Fruit fly (Drosophila melanogaster) whole organism, embryonic: ENCODE measurements around the gene CG3625.

ENCODE experiments used
- CG12769 ChIP-seq: fragments of 200-800 bp; sonication (Bioruptor generic); optimal IDR thresholded peaks from 2 replicates; lab custom pipeline; 2019; ENCODE audit warnings: missing biosample characterization, mild to moderate bottlenecking, missing genetic modification characterization, moderate library complexity
- CG13287 ChIP-seq: fragments of 200-800 bp; sonication (Bioruptor generic); IDR thresholded peaks from 2 replicates; pipeline ENCODE4 v1.3.6; 2022; ENCODE audit warnings: missing biosample characterization, missing genetic modification characterization; ENCODE audit not compliant: partially characterized antibody
- CG13424 ChIP-seq: fragments of 200-800 bp; sonication (Bioruptor generic); optimal IDR thresholded peaks from 2 replicates; lab custom pipeline; 2019; ENCODE audit warnings: missing biosample characterization, mild to moderate bottlenecking, missing genetic modification characterization, moderate library complexity
- CG14441 ChIP-seq: fragments of 200-800 bp; sonication (Bioruptor generic); IDR thresholded peaks from 2 replicates; pipeline ENCODE4 v1.3.6; 2022; ENCODE audit warnings: missing biosample characterization, missing genetic modification characterization
- CG14860 ChIP-seq: fragments of 200-800 bp; sonication (Bioruptor generic); IDR thresholded peaks from 3 replicates; pipeline ENCODE4 v1.3.6; 2022; ENCODE audit warnings: missing biosample characterization, missing genetic modification characterization; ENCODE audit not compliant: partially characterized antibody
- CG15011 ChIP-seq: fragments of 200-800 bp; sonication (Bioruptor generic); optimal IDR thresholded peaks from 3 replicates; lab custom pipeline; 2018; ENCODE audit warnings: missing biosample characterization, mild to moderate bottlenecking, missing genetic modification characterization
- CG1529 ChIP-seq: fragments of 200-800 bp; sonication (Bioruptor generic); optimal IDR thresholded peaks from 3 replicates; lab custom pipeline; 2018; ENCODE audit warnings: missing biosample characterization, missing genetic modification characterization
- CG15601 ChIP-seq: fragments of 200-800 bp; sonication (Bioruptor generic); optimal IDR thresholded peaks from 3 replicates; lab custom pipeline; 2019; ENCODE audit warnings: missing biosample characterization, mild to moderate bottlenecking, missing genetic modification characterization, moderate library complexity
- CG1647 ChIP-seq: fragments of 200-800 bp; sonication (Bioruptor generic); optimal IDR thresholded peaks from 3 replicates; lab custom pipeline; 2016; ENCODE audit warnings: missing biosample characterization, missing genetic modification characterization
- CG1832 ChIP-seq: fragments of 200-800 bp; sonication (Bioruptor generic); optimal IDR thresholded peaks from 2 replicates; lab custom pipeline; 2017; ENCODE audit warnings: missing biosample characterization, mild to moderate bottlenecking, missing genetic modification characterization, inconsistent platforms
- CG31365 ChIP-seq: fragments of 200-800 bp; sonication (Bioruptor generic); optimal IDR thresholded peaks from 2 replicates; lab custom pipeline; 2018; ENCODE audit warnings: missing biosample characterization, mild to moderate bottlenecking, missing genetic modification characterization
- CG7357 ChIP-seq: fragments of 200-800 bp; sonication (Bioruptor generic); IDR thresholded peaks from 3 replicates; pipeline ENCODE4 v1.3.6; 2022; ENCODE audit warnings: missing biosample characterization, missing genetic modification characterization
- CG8089 ChIP-seq: fragments of 200-800 bp; sonication (Bioruptor generic); optimal IDR thresholded peaks from 3 replicates; lab custom pipeline; 2016; ENCODE audit warnings: missing biosample characterization, missing genetic modification characterization
- CG9437 ChIP-seq: fragments of 200-800 bp; sonication (Bioruptor generic); optimal IDR thresholded peaks from 2 replicates; lab custom pipeline; 2018; ENCODE audit warnings: missing biosample characterization, mild to moderate bottlenecking, missing genetic modification characterization
- Chrac-16 ChIP-seq: fragments of 200-800 bp; sonication (Bioruptor generic); optimal IDR thresholded peaks from 3 replicates; lab custom pipeline; 2016; ENCODE audit warnings: missing biosample characterization, missing genetic modification characterization
- D19A ChIP-seq: fragments of 200-800 bp; optimal IDR thresholded peaks from 3 replicates; lab custom pipeline; 2019; ENCODE audit warnings: missing biosample characterization, mild to moderate bottlenecking, missing genetic modification characterization, moderate library complexity
- Doc2 ChIP-seq: fragments of 200-800 bp; sonication (Bioruptor generic); IDR thresholded peaks from 2 replicates; pipeline ENCODE4 v1.3.6; 2022; ENCODE audit warnings: missing biosample characterization, missing genetic modification characterization
- Drgx ChIP-seq: fragments of 200-800 bp; sonication (Bioruptor generic); IDR thresholded peaks from 2 replicates; pipeline ENCODE4 v1.3.6; 2022; ENCODE audit warnings: missing biosample characterization, missing genetic modification characterization
- Fer1 ChIP-seq: fragments of 200-800 bp; sonication (Bioruptor generic); optimal IDR thresholded peaks from 2 replicates; lab custom pipeline; 2017; ENCODE audit warnings: missing biosample characterization, mild to moderate bottlenecking, missing genetic modification characterization
- H2.0 ChIP-seq: fragments of 200-800 bp; sonication (Bioruptor generic); IDR thresholded peaks from 2 replicates; pipeline ENCODE4 v1.3.6; 2022; ENCODE audit warnings: missing biosample characterization, missing genetic modification characterization
- Hr3 ChIP-seq: fragments of 200-800 bp; sonication (Bioruptor generic); optimal IDR thresholded peaks from 3 replicates; lab custom pipeline; 2016; ENCODE audit warnings: missing biosample characterization, missing genetic modification characterization
- Hr51 ChIP-seq, 2 experiments: fragments of 200-800 bp; sonication (Bioruptor generic); optimal IDR thresholded peaks; 2 replicates in 1 of 2; 3 replicates in 1 of 2; lab custom pipeline; 2016 to 2018; ENCODE audit warnings: missing biosample characterization in 2 of 2, missing genetic modification characterization in 2 of 2, mild to moderate bottlenecking in 1 of 2, moderate library complexity in 1 of 2
- Mad ChIP-seq: fragments of 200-800 bp; sonication (Bioruptor generic); optimal IDR thresholded peaks from 2 replicates; lab custom pipeline; 2016; ENCODE audit warnings: missing biosample characterization, missing genetic modification characterization
- NFAT ChIP-seq: fragments of 200-800 bp; sonication (Bioruptor generic); IDR thresholded peaks from 2 replicates; pipeline ENCODE4 v1.3.6; 2022; ENCODE audit warnings: missing biosample characterization, missing genetic modification characterization
- Ptx1 ChIP-seq: fragments of 200-800 bp; sonication (Bioruptor generic); IDR thresholded peaks from 2 replicates; pipeline ENCODE4 v1.3.6; 2022; ENCODE audit warnings: missing biosample characterization, missing genetic modification characterization
- Side ChIP-seq: fragments of 200-800 bp; sonication (Bioruptor generic); optimal IDR thresholded peaks from 2 replicates; lab custom pipeline; 2016; ENCODE audit warnings: missing biosample characterization, missing genetic modification characterization
- Sin3A ChIP-seq: fragments of >200 bp; optimal IDR thresholded peaks from 2 replicates; lab custom pipeline; 2018
- Sox102F ChIP-seq: fragments of 200-800 bp; sonication (Bioruptor generic); optimal IDR thresholded peaks from 2 replicates; lab custom pipeline; 2018; ENCODE audit warnings: missing biosample characterization, mild to moderate bottlenecking, missing genetic modification characterization, moderate library complexity
- amos ChIP-seq: fragments of 200-800 bp; sonication (Bioruptor generic); IDR thresholded peaks from 2 replicates; pipeline ENCODE4 v1.3.6; 2022; ENCODE audit warnings: missing biosample characterization, missing genetic modification characterization; ENCODE audit not compliant: partially characterized antibody
- az2 ChIP-seq: fragments of 200-800 bp; sonication (Bioruptor generic); optimal IDR thresholded peaks from 3 replicates; lab custom pipeline; 2016; ENCODE audit warnings: missing biosample characterization, missing genetic modification characterization
- br ChIP-seq: fragments of >200 bp; optimal IDR thresholded peaks from 2 replicates; lab custom pipeline; 2017
- caup ChIP-seq: fragments of 200-800 bp; sonication (Bioruptor generic); optimal IDR thresholded peaks from 3 replicates; lab custom pipeline; 2017; ENCODE audit warnings: missing biosample characterization, mild to moderate bottlenecking, missing genetic modification characterization, moderate library complexity; ENCODE audit not compliant: severe bottlenecking
- chif ChIP-seq, 2 experiments: fragments of 200-800 bp; sonication (Bioruptor generic); optimal IDR thresholded peaks; 3 replicates each; lab custom pipeline; 2016; ENCODE audit warnings: missing biosample characterization in 2 of 2, missing genetic modification characterization in 2 of 2
- chm ChIP-seq: fragments of 200-800 bp; sonication (Bioruptor generic); IDR thresholded peaks from 2 replicates; pipeline ENCODE4 v1.3.6; 2022; ENCODE audit warnings: missing biosample characterization, missing genetic modification characterization
- corto ChIP-seq: fragments of 200-800 bp; sonication (Bioruptor generic); optimal IDR thresholded peaks from 2 replicates; lab custom pipeline; 2016; ENCODE audit warnings: missing biosample characterization, mild to moderate bottlenecking, missing genetic modification characterization, moderate library complexity
- dmrt11E ChIP-seq: fragments of 200-800 bp; sonication (Bioruptor generic); optimal IDR thresholded peaks from 3 replicates; lab custom pipeline; 2018; ENCODE audit warnings: missing biosample characterization, mild to moderate bottlenecking, missing genetic modification characterization, moderate library complexity
- ham ChIP-seq: fragments of 200-800 bp; sonication (Bioruptor generic); IDR thresholded peaks from 2 replicates; pipeline ENCODE4 v1.3.6; 2022; ENCODE audit warnings: missing biosample characterization, missing genetic modification characterization
- jing ChIP-seq: fragments of 200-800 bp; sonication (Bioruptor generic); optimal IDR thresholded peaks from 2 replicates; lab custom pipeline; 2018; ENCODE audit warnings: missing biosample characterization, mild to moderate bottlenecking, missing genetic modification characterization
- ken ChIP-seq: fragments of 200-800 bp; sonication (Bioruptor generic); IDR thresholded peaks from 3 replicates; pipeline ENCODE4 v1.3.6; 2022; ENCODE audit warnings: missing biosample characterization, missing genetic modification characterization
- luna ChIP-seq: fragments of 200-800 bp; sonication (Bioruptor generic); optimal IDR thresholded peaks from 2 replicates; lab custom pipeline; 2016; ENCODE audit warnings: missing biosample characterization, missing genetic modification characterization
- nerfin-2 ChIP-seq: fragments of 200-800 bp; sonication (Bioruptor generic); IDR thresholded peaks from 2 replicates; pipeline ENCODE4 v1.3.6; 2022; ENCODE audit warnings: missing biosample characterization, missing genetic modification characterization; ENCODE audit not compliant: partially characterized antibody
- nmo ChIP-seq: fragments of 200-800 bp; sonication (Bioruptor generic); optimal IDR thresholded peaks from 2 replicates; lab custom pipeline; 2018; ENCODE audit warnings: missing biosample characterization, mild to moderate bottlenecking, missing genetic modification characterization, moderate library complexity
- org-1 ChIP-seq: fragments of 200-800 bp; sonication (Bioruptor generic); optimal IDR thresholded peaks from 2 replicates; lab custom pipeline; 2017; ENCODE audit warnings: missing biosample characterization, missing genetic modification characterization
- p53 ChIP-seq: fragments of 200-800 bp; sonication (Bioruptor generic); optimal IDR thresholded peaks from 2 replicates; lab custom pipeline; 2016; ENCODE audit warnings: missing biosample characterization, missing genetic modification characterization
- ranshi ChIP-seq: fragments of 200-800 bp; sonication (Bioruptor generic); IDR thresholded peaks from 2 replicates; pipeline ENCODE4 v1.3.6; 2022; ENCODE audit warnings: missing biosample characterization, missing genetic modification characterization
- sd ChIP-seq: fragments of 200-800 bp; sonication (Bioruptor generic); optimal IDR thresholded peaks from 3 replicates; lab custom pipeline; 2018; ENCODE audit warnings: missing biosample characterization, mild to moderate bottlenecking, missing genetic modification characterization, moderate library complexity
- sens-2 ChIP-seq: fragments of 200-800 bp; sonication (Bioruptor generic); IDR thresholded peaks from 2 replicates; pipeline ENCODE4 v1.3.6; 2022; ENCODE audit warnings: missing biosample characterization, missing genetic modification characterization
- tin ChIP-seq: fragments of 200-800 bp; sonication (Bioruptor generic); optimal IDR thresholded peaks from 3 replicates; lab custom pipeline; 2016; ENCODE audit warnings: missing biosample characterization, missing genetic modification characterization
- toy ChIP-seq: fragments of 200-800 bp; sonication (Bioruptor generic); IDR thresholded peaks from 2 replicates; pipeline ENCODE4 v1.3.6; 2022; ENCODE audit warnings: missing biosample characterization, missing genetic modification characterization
- twi ChIP-seq: fragments of 200-800 bp; optimal IDR thresholded peaks from 2 replicates; lab custom pipeline; 2019; ENCODE audit warnings: missing biosample characterization, mild to moderate bottlenecking, missing genetic modification characterization, moderate library complexity
- yki ChIP-seq: fragments of >200 bp; optimal IDR thresholded peaks from 3 replicates; lab custom pipeline; 2018
- zf30C ChIP-seq: fragments of 200-800 bp; sonication (Bioruptor generic); optimal IDR thresholded peaks from 3 replicates; lab custom pipeline; 2018; ENCODE audit warnings: missing biosample characterization, mild to moderate bottlenecking, missing genetic modification characterization

The CG3625 gene

dm6 chr2L:286421-286820, 5.2 kb downstream of the CG3625 start (continued):
- TF ChIP-seq CG1832 (no peak), caup (GFP tag; lab: Kevin White, UChicago) (peak; percentile 74), org-1 (GFP tag; lab: Kevin White, UChicago) (peak; percentile 49), sd (tag; lab: Kevin White, UChicago) (peak; percentile 35), corto (peak; percentile 79), Fer1 (peak; percentile 80), az2 (GFP tag; lab: Kevin White, UChicago) (peak; percentile 62), CG12769 (tag; lab: Kevin White, UChicago) (peak; percentile 92), dmrt11E (tag; lab: Kevin White, UChicago) (no peak), CG1647 (peak; percentile 65), Chrac-16 (GFP tag; lab: Kevin White, UChicago) (peak; percentile 58), zf30C (GFP tag; lab: Kevin White, UChicago) (no peak), Hr3 (GFP tag; lab: Kevin White, UChicago) (peak; percentile 26), H2.0 (GFP tag; lab: Robert Waterston, UW) (peak; percentile 62; the same call in 1 of the 2 replicates), ken (GFP tag; lab: Robert Waterston, UW) (peak; percentile 77; the same call in 2 of the 3 replicates), CG7357 (peak; percentile 37; the same call in 1 of the 3 replicates), jing (GFP tag; lab: Kevin White, UChicago) (no peak), CG31365 (tag; lab: Kevin White, UChicago) (no peak), nmo (GFP tag; lab: Kevin White, UChicago) (peak; percentile 15), CG8089 (peak; percentile 13), CG14860 (GFP tag; lab: Robert Waterston, UW) (no peak), ham (GFP tag; lab: Robert Waterston, UW) (no peak; the same call in 1 of the 2 replicates), yki (lab: Kevin White, UChicago) (no peak), ranshi (GFP tag; lab: Robert Waterston, UW) (peak; percentile 80), luna (no peak), Hr51 (GFP tag; optimal IDR thresholded peaks at IDR 0.05; lab: Kevin White, UChicago) (peak; percentile 1 to 44), twi (tag; lab: Kevin White, UChicago) (no peak), Sin3A (no peak), Side (GFP tag; lab: Kevin White, UChicago) (peak; percentile 34), sens-2 (no peak), CG13424 (tag; lab: Kevin White, UChicago) (peak; percentile 57), NFAT (peak; percentile 80), Sox102F (GFP tag; lab: Kevin White, UChicago) (peak; percentile 58), Drgx (GFP tag; lab: Robert Waterston, UW) (peak; percentile 54), toy (GFP tag; lab: Robert Waterston, UW) (no peak), CG15601 (no peak), chif (GFP tag; optimal IDR thresholded peaks at IDR 0.05; lab: Kevin White, UChicago) (peak; percentile 41 to 56), CG14441 (GFP tag; lab: Robert Waterston, UW) (peak; percentile 77), br (lab: Kevin White, UChicago) (no peak), Mad (peak; percentile 11), CG1529 (GFP tag; lab: Kevin White, UChicago) (no peak), tin (GFP tag; lab: Kevin White, UChicago) (peak; percentile 61), CG13287 (no peak), CG9437 (GFP tag; lab: Kevin White, UChicago) (no peak), Doc2 (GFP tag; lab: Robert Waterston, UW) (no peak), D19A (peak; percentile 5), CG15011 (GFP tag; lab: Kevin White, UChicago) (no peak), amos (GFP tag; lab: Robert Waterston, UW) (no peak), Ptx1 (GFP tag; lab: Robert Waterston, UW) (peak; percentile 69), nerfin-2 (GFP tag; lab: Robert Waterston, UW) (no peak), chm (GFP tag; lab: Robert Waterston, UW) (peak; percentile 86), p53 (GFP tag; lab: Kevin White, UChicago) (no peak)
